Worm (Caenorhabditis elegans) whole organism, early embryonic: ENCODE results near the gene T08G5.3.

Experiments
- ceh-13 ChIP-seq: fragments of 200-800 bp; sonication (Bioruptor generic); optimal IDR thresholded peaks from 2 replicates; lab custom pipeline; 2018; ENCODE audit warnings: mild to moderate bottlenecking, missing genetic modification characterization, missing compliant biosample characterization
- tra-4 ChIP-seq: sonication (generic microtip); optimal IDR thresholded peaks from 2 replicates; lab custom pipeline; 2017; ENCODE audit warnings: missing genetic modification characterization, missing compliant biosample characterization

- TF ChIP-seq ceh-13: no peak
- no peak for TF ChIP-seq tra-4 (tag; lab: Kevin White, UChicago)
Observed at ce11 chrV:13981677-13982076, 45.6 kb downstream of the T08G5.3 start.
